Worm (Caenorhabditis elegans) whole organism, L4/young adult: ENCODE results near the gene K08E4.3.

ENCODE experiments used
- W03F9.2 ChIP-seq: fragments of 150-350 bp; optimal IDR thresholded peaks from 2 replicates; lab custom pipeline; 2014; ENCODE audit warnings: missing biosample characterization, missing genetic modification characterization
- him-1 ChIP-seq: sonication (generic microtip); optimal IDR thresholded peaks from 2 replicates; lab custom pipeline; 2016; ENCODE audit warnings: missing genotype, missing genetic modification reagents, missing genetic modification characterization, missing compliant biosample characterization

- TF ChIP-seq W03F9.2 (tag; lab: Kevin White, UChicago) (peak; percentile 49), him-1 (tag; lab: Kevin White, UChicago) (no peak)
Observed at ce11 chrIV:12078112-12078812, 20.7 kb downstream of the K08E4.3 start, which contains the start of gene tmed-1.
